Worm (Caenorhabditis elegans): ENCODE results near the gene snt-2.
A peak's percentile ranks its signal among the peaks of the same experiment; 100 is the strongest.

The snt-2 gene

ce11 chrIII:833711-834442, 40.3 kb upstream of the snt-2 start (continued):
- TF ChIP-seq attf-5 (GFP tag; optimal IDR thresholded peaks at IDR 0.05), result peak; percentile 88
- 0 out of 2 replicates have a peak, but pooled peaks have one; percentile 37 for TF ChIP-seq hsf-1 (GFP tag; IDR thresholded peaks at IDR 0.05)
- TF ChIP-seq hmg-1.2 (GFP tag; IDR thresholded peaks at IDR 0.05), result peak; percentile 89
- peak; percentile 23 for TF ChIP-seq nhr-27 (tag; optimal IDR thresholded peaks at IDR 0.05)
- no peak for TF ChIP-seq egrh-3 (GFP tag; IDR thresholded peaks at IDR 0.05)
- TF ChIP-seq him-1 (tag; optimal IDR thresholded peaks at IDR 0.05), result no peak
- TF ChIP-seq rcor-1 (GFP tag; IDR thresholded peaks at IDR 0.05), result 0 out of 2 replicates have a peak, but pooled peaks have one; percentile 32
- TF ChIP-seq ztf-26 (tag; optimal IDR thresholded peaks at IDR 0.05), result peak; percentile 92
- TF ChIP-seq ztf-6 (GFP tag; IDR thresholded peaks at IDR 0.05), result peak; percentile 79; the same call in 1 of the 2 replicates
- TF ChIP-seq zfh-2 (GFP tag; conservative IDR thresholded peaks at IDR 0.05), result peak; percentile 92

DNA sequence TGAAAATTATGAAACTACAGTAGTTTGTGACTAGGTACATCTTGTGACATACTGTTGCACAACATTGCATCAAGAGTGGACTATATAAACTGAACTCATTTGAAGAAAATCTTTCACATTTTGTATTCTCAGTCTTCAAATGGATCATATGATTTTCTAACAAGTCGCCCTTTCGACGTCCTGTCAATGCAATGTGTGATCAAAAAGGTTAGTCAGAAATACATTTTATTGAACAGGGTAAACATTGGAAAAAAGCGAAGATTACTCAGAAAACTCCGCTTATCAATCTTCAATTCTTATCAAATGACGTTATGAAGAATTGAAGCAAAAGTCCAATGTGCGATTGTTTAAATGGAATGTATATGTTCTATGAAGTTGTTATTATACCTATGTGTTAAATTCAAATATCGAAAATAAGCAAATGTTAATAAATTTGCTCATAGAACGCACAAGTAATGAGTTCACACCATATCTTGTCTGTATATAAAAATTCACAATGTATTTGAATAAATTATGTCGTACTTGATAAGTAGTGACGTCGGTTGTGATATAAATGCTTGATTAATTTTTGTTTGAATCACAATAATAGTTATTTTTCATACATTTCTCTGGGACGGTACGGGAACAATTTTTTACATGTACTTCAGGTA, 39.4 kb upstream of the snt-2 start, which contains the start of gene zip-2:
Gene zip-2, plus strand, starts transcription at position 128 of the 650 bp plus-strand sequence.
- TF ChIP-seq tbp1 (GFP tag; optimal IDR thresholded peaks at IDR 0.05) (peak; percentile 13), ets-4 (GFP tag; optimal IDR thresholded peaks at IDR 0.05) (no peak), ztf-28 (GFP tag; IDR thresholded peaks at IDR 0.05) (no peak), zfh-2 (GFP tag; conservative IDR thresholded peaks at IDR 0.05) (no peak), sdz-38 (tag; optimal IDR thresholded peaks at IDR 0.05) (no peak), madf-10 (tag; optimal IDR thresholded peaks at IDR 0.05) (peak; percentile 27), Y53F4B.3 (GFP tag; IDR thresholded peaks at IDR 0.05) (no peak), ztf-22 (GFP tag; optimal IDR thresholded peaks at IDR 0.05) (no peak), lsy-27 (tag; optimal IDR thresholded peaks at IDR 0.05; ENCODE audit: borderline replicate concordance, insufficient read depth) (no peak), attf-5 (GFP tag; optimal IDR thresholded peaks at IDR 0.05) (peak; percentile 34), cebp-1 (GFP tag; IDR thresholded peaks at IDR 0.05) (peak; percentile 29; the same call in 1 of the 2 replicates), cebp-1 (tag; optimal IDR thresholded peaks at IDR 0.05) (peak; percentile 71), atf-7 (tag; optimal IDR thresholded peaks at IDR 0.05) (peak; percentile 70), unc-62 (GFP tag; optimal IDR thresholded peaks at IDR 0.05) (peak; percentile 8), fkh-3 (tag; optimal IDR thresholded peaks at IDR 0.05) (no peak), tlf-1 (GFP tag; optimal IDR thresholded peaks at IDR 0.05) (peak; percentile 14), nhr-27 (tag; optimal IDR thresholded peaks at IDR 0.05) (no peak), nhr-80 (tag; optimal IDR thresholded peaks at IDR 0.05) (peak; percentile 91), F10E7.11 (tag; optimal IDR thresholded peaks at IDR 0.05) (no peak), chd-7 (tag; optimal IDR thresholded peaks at IDR 0.05) (no peak)

DNA sequence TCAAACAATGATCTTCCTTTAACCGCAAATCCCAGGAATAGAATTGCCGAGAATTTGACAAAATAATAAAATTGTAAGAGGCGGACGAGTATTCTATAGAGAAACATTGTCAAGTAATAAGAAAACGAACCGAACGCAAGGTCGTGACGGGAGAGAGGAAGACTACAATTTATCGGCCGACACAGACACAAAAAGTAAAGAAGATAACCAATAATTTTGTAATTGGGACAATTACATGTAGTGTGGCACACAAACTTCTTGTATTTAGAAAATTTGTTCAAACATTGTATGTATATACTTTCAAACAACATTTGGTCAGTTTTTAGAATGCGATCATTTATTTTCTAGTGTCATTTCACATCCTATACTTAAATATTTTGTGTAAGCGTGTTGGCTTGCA, 38.4 kb upstream of the snt-2 start, which contains the start of gene ceeh-1:
Gene ceeh-1, minus strand, starts transcription at position 317 of the 400 bp plus-strand sequence.
- no peak for TF ChIP-seq F10E7.11 (tag; optimal IDR thresholded peaks at IDR 0.05)
- no peak for TF ChIP-seq aptf-3 (GFP tag; IDR thresholded peaks at IDR 0.05)
- TF ChIP-seq snpc-4 (GFP tag; optimal IDR thresholded peaks at IDR 0.05), result no peak
- TF ChIP-seq snpc-4 (tag; optimal IDR thresholded peaks at IDR 0.05), result no peak
- TF ChIP-seq tlf-1 (GFP tag; optimal IDR thresholded peaks at IDR 0.05), result no peak
- TF ChIP-seq ceh-100 (GFP tag; IDR thresholded peaks at IDR 0.05), result no peak
- no peak for TF ChIP-seq Y79H2A.3 (GFP tag; conservative IDR thresholded peaks at IDR 0.05)
- TF ChIP-seq pha-4 (tag; optimal IDR thresholded peaks at IDR 0.05), result no peak
- TF ChIP-seq ccch-3 (GFP tag; optimal IDR thresholded peaks at IDR 0.05), result no peak
- TF ChIP-seq nhr-80 (tag; optimal IDR thresholded peaks at IDR 0.05), result peak; percentile 20
- TF ChIP-seq B0336.3 (GFP tag; IDR thresholded peaks at IDR 0.05), result 0 out of 2 replicates have a peak, but pooled peaks have one; percentile 13
- TF ChIP-seq madf-8 (GFP tag; conservative IDR thresholded peaks at IDR 0.05), result no peak
- TF ChIP-seq B0035.1 (tag; optimal IDR thresholded peaks at IDR 0.05), result no peak
- TF ChIP-seq athp-1 (tag; optimal IDR thresholded peaks at IDR 0.05), result no peak
- TF ChIP-seq ets-4 (GFP tag; optimal IDR thresholded peaks at IDR 0.05), result no peak
- TF ChIP-seq cebp-1 (GFP tag; IDR thresholded peaks at IDR 0.05), result no peak
- peak; percentile 7 for TF ChIP-seq cebp-1 (tag; optimal IDR thresholded peaks at IDR 0.05)
- TF ChIP-seq hrde-1 (tag; optimal IDR thresholded peaks at IDR 0.05; ENCODE audit: borderline replicate concordance), result no peak
- no peak for TF ChIP-seq hmg-1.2 (GFP tag; IDR thresholded peaks at IDR 0.05)
- no peak for TF ChIP-seq B0261.1 (tag; optimal IDR thresholded peaks at IDR 0.05)
- no peak for TF ChIP-seq ceh-58 (GFP tag; IDR thresholded peaks at IDR 0.05)
- no peak for TF ChIP-seq Y56A3A.18 (GFP tag; IDR thresholded peaks at IDR 0.05)
- no peak for TF ChIP-seq D2030.7 (GFP tag; IDR thresholded peaks at IDR 0.05)
- TF ChIP-seq fkh-3 (tag; optimal IDR thresholded peaks at IDR 0.05), result no peak

All from whole organism, young adult.